Worm (Caenorhabditis elegans): ENCODE measurements around the gene frpr-13.

frpr-13 gene

ce11 chrV:8936184-8936589 lies 37.3 kb downstream of the frpr-13 start, which contains the start of gene unc-23 (continued):
- TF ChIP-seq pat-9 (tag; optimal IDR thresholded peaks at IDR 0.05) = peak; percentile 38
- no peak for TF ChIP-seq odd-2 (tag; optimal IDR thresholded peaks at IDR 0.05)
- no peak for TF ChIP-seq syd-9 (tag; optimal IDR thresholded peaks at IDR 0.05)
- TF ChIP-seq ceh-18 (tag; optimal IDR thresholded peaks at IDR 0.05) = peak; percentile 83
- TF ChIP-seq pag-3 (tag; optimal IDR thresholded peaks at IDR 0.05; ENCODE audit: borderline replicate concordance) = no peak
- peak; percentile 26 for TF ChIP-seq F13H6.1 (tag; optimal IDR thresholded peaks at IDR 0.05)
- no peak for TF ChIP-seq pros-1 (tag; optimal IDR thresholded peaks at IDR 0.05)
- no peak for TF ChIP-seq lim-6 (tag; optimal IDR thresholded peaks at IDR 0.05)
- no peak for TF ChIP-seq ama-1 (optimal IDR thresholded peaks at IDR 0.05)
- no peak for TF ChIP-seq zip-5 (tag; optimal IDR thresholded peaks at IDR 0.05)
- no peak for TF ChIP-seq pqm-1 (tag; optimal IDR thresholded peaks at IDR 0.05)
- TF ChIP-seq ztf-16 (tag; optimal IDR thresholded peaks at IDR 0.05) = no peak
- TF ChIP-seq C08G9.2 (tag; optimal IDR thresholded peaks at IDR 0.05) = peak; percentile 23
- no peak for TF ChIP-seq ttx-3 (tag; optimal IDR thresholded peaks at IDR 0.05)
- TF ChIP-seq nfya-1 (tag; optimal IDR thresholded peaks at IDR 0.05) = peak; percentile 79
- peak; percentile 60 for TF ChIP-seq ets-4 (tag; optimal IDR thresholded peaks at IDR 0.05)
- TF ChIP-seq dve-1 (tag; optimal IDR thresholded peaks at IDR 0.05) = peak; percentile 9
- TF ChIP-seq ceh-9 (tag; optimal IDR thresholded peaks at IDR 0.05) = no peak
- peak; percentile 11 for TF ChIP-seq ceh-34 (tag; optimal IDR thresholded peaks at IDR 0.05)
- TF ChIP-seq tbx-2 (tag; optimal IDR thresholded peaks at IDR 0.05) = peak; percentile 23
- no peak for TF ChIP-seq hlh-30 (tag; optimal IDR thresholded peaks at IDR 0.05; ENCODE audit: insufficient read depth)
- TF ChIP-seq ceh-48 (tag; optimal IDR thresholded peaks at IDR 0.05) = no peak
- no peak for TF ChIP-seq tbx-7 (tag; optimal IDR thresholded peaks at IDR 0.05)
- TF ChIP-seq madf-2 (tag; optimal IDR thresholded peaks at IDR 0.05) = no peak
- TF ChIP-seq nhr-11 (tag; optimal IDR thresholded peaks at IDR 0.05) = no peak
- peak; percentile 36 for TF ChIP-seq ceh-31 (tag; optimal IDR thresholded peaks at IDR 0.05)
- no peak for TF ChIP-seq pax-1 (tag; optimal IDR thresholded peaks at IDR 0.05)
- no peak for TF ChIP-seq hlh-15 (tag; optimal IDR thresholded peaks at IDR 0.05)
- TF ChIP-seq fkh-6 (tag; optimal IDR thresholded peaks at IDR 0.05) = no peak
- TF ChIP-seq mec-3 (tag; optimal IDR thresholded peaks at IDR 0.05; ENCODE audit: borderline replicate concordance) = no peak
- no peak for TF ChIP-seq lin-11 (tag; optimal IDR thresholded peaks at IDR 0.05)
- TF ChIP-seq gmeb-2 (tag; optimal IDR thresholded peaks at IDR 0.05) = no peak
- no peak for TF ChIP-seq K09A11.1 (tag; optimal IDR thresholded peaks at IDR 0.05; ENCODE audit: insufficient read depth)
- no peak for TF ChIP-seq hlh-13 (GFP tag; optimal IDR thresholded peaks at IDR 0.05)
- TF ChIP-seq hlh-8 (tag; optimal IDR thresholded peaks at IDR 0.05) = no peak
- TF ChIP-seq hlh-6 (tag; optimal IDR thresholded peaks at IDR 0.05) = no peak
- peak; percentile 86 for TF ChIP-seq unc-55 (GFP tag; optimal IDR thresholded peaks at IDR 0.05)
- TF ChIP-seq ceh-30 (tag; optimal IDR thresholded peaks at IDR 0.05) = no peak
- TF ChIP-seq elt-2 (tag; optimal IDR thresholded peaks at IDR 0.05) = no peak
- TF ChIP-seq pha-2 (tag; optimal IDR thresholded peaks at IDR 0.05) = no peak
- no peak for TF ChIP-seq nhr-232 (tag; optimal IDR thresholded peaks at IDR 0.05)
- no peak for TF ChIP-seq unc-42 (tag; optimal IDR thresholded peaks at IDR 0.05)
- TF ChIP-seq eyg-1 (tag; optimal IDR thresholded peaks at IDR 0.05) = no peak
- TF ChIP-seq fax-1 (tag; optimal IDR thresholded peaks at IDR 0.05) = no peak

- TF ChIP-seq unc-55 (GFP tag; optimal IDR thresholded peaks at IDR 0.05) (peak; percentile 28), K09A11.1 (tag; optimal IDR thresholded peaks at IDR 0.05; ENCODE audit: insufficient read depth) (no peak)
Observed at ce11 chrV:8936791-8937475, 38.1 kb downstream of the frpr-13 start.
